Worm (Caenorhabditis elegans): Measurements from ENCODE around the gene srh-11.

The srh-11 gene

DNA sequence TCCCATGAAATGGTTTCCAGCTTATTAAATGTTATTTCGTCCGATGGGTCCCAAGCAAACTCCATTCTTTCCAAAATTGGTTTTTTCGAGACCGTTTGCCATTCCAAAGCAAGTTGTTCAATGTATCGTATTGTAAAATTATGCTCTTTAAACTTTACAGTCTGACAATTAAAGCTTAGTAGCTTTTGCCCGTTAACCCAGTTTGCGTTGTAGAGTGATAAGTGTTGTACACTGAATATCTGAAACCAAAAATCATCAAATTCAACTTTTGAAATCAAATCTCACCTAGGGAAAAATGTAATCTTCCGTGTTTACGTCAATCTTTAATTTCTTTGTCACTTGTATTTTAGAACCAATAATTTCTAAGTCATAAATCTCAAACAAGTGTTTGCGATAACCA lies 21.5 kb downstream of the srh-11 start:
- TF ChIP-seq xnd-1 (tag; optimal IDR thresholded peaks at IDR 0.05): no peak
- TF ChIP-seq lin-26 (GFP tag; IDR thresholded peaks at IDR 0.05): no peak
- TF ChIP-seq T07F8.4 (tag; optimal IDR thresholded peaks at IDR 0.05): no peak

DNA sequence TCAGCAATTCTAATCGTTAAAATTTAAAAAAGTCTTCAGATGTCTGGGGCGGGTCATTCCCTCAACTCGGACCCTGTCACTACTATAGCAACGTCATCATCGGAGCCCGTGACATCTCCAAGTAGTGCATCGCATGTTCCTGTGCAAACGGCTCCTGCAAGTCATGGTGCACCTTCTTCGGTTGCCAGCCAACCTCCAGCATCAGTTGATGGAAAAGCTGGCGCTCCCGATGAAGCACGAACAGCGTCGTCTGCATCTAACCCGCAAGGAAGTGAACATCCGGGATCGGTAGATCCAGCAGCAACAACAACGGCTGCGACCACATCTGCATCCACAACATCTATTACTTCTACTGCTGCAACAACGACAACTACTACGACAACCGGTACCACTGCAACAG lies 24.3 kb downstream of the srh-11 start, which contains the start of gene R09F10.3:
TSS of gene R09F10.3 (plus strand) at position 40 of the 400 bp plus-strand sequence.
- TF ChIP-seq hlh-12 (tag; optimal IDR thresholded peaks at IDR 0.05) (no peak), hmg-20 (GFP tag; IDR thresholded peaks at IDR 0.05) (no peak), sea-2 (GFP tag; IDR thresholded peaks at IDR 0.05) (peak; percentile 14; the same call in 1 of the 2 replicates), zfh-2 (GFP tag; conservative IDR thresholded peaks at IDR 0.05) (peak; percentile 65), snpc-1.1 (tag; optimal IDR thresholded peaks at IDR 0.05; ENCODE audit: insufficient read depth) (no peak), ztf-6 (GFP tag; IDR thresholded peaks at IDR 0.05) (no peak), dpl-1 (GFP tag; optimal IDR thresholded peaks at IDR 0.05) (no peak), nfya-1 (tag; optimal IDR thresholded peaks at IDR 0.05; ENCODE audit: borderline replicate concordance, insufficient read depth) (no peak)

DNA sequence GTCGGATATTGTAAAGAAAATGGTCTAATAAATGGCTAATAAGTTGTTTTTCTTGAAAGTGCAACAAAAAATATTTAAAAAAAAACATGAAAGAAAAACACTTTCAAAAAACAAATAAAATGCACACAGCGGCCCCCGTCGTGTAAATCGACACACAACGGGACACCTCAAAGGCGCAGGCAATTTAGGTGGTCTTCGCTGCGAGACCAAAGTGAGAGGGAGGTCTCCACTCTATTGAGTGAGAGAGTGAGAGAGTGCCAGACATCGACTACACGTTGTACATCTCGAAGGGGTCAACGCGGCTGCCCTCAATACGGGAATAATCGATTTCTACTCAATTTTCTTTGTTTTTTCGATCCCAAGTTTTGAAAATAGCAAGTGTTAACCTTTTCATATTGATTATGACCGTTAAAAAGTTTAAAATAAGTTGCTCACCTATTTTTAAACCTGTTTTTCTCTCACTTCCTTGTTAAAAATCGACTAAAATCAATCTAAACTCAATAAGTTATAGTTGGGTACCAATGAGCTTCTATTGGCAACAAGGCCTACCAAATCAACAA lies 32.0 kb downstream of the srh-11 start, which contains the start of gene sec-16A.2:
TSS of gene sec-16A.2 (plus strand) at position 510 of the 560 bp plus-strand sequence.
- TF ChIP-seq F10E7.11 (tag; optimal IDR thresholded peaks at IDR 0.05): no peak
- no peak for TF ChIP-seq xnd-1 (tag; optimal IDR thresholded peaks at IDR 0.05)
- TF ChIP-seq rpc-1 (optimal IDR thresholded peaks at IDR 0.05): no peak
- TF ChIP-seq rpc-1 (tag; optimal IDR thresholded peaks at IDR 0.05): no peak
- TF ChIP-seq K12H6.12 (tag; optimal IDR thresholded peaks at IDR 0.05): peak; percentile 18
- TF ChIP-seq hmg-1.2 (GFP tag; IDR thresholded peaks at IDR 0.05): peak; percentile 33; the same call in 1 of the 2 replicates
- no peak for TF ChIP-seq ama-1 (optimal IDR thresholded peaks at IDR 0.05)
- no peak for TF ChIP-seq ama-1 (GFP tag; optimal IDR thresholded peaks at IDR 0.05)
- TF ChIP-seq F33H1.4 (GFP tag; IDR thresholded peaks at IDR 0.05): peak; percentile 68
- TF ChIP-seq snpc-4 (GFP tag; optimal IDR thresholded peaks at IDR 0.05): no peak
- peak in 1 of 4 experiments; percentile 61 for TF ChIP-seq snpc-4 (tag; optimal IDR thresholded peaks at IDR 0.05)
- TF ChIP-seq cebp-1 (GFP tag; IDR thresholded peaks at IDR 0.05): no peak
- TF ChIP-seq cebp-1 (tag; optimal IDR thresholded peaks at IDR 0.05): peak; percentile 13
- TF ChIP-seq lin-35 (GFP tag; optimal IDR thresholded peaks at IDR 0.05): peak in 1 of 3 experiments; percentile 28
- TF ChIP-seq zfh-2 (GFP tag; conservative IDR thresholded peaks at IDR 0.05): peak; percentile 87
- TF ChIP-seq ceh-27 (GFP tag; optimal IDR thresholded peaks at IDR 0.05): peak; percentile 62
- peak; percentile 48 for TF ChIP-seq ZK185.1 (tag; optimal IDR thresholded peaks at IDR 0.05; ENCODE audit: poor library complexity, severe bottlenecking)
- TF ChIP-seq dox-1 (GFP tag; IDR thresholded peaks at IDR 0.05): peak; percentile 60; the same call in 1 of the 2 replicates
- peak; percentile 5 to 58 for TF ChIP-seq let-607 (tag; optimal IDR thresholded peaks at IDR 0.05)
- peak; percentile 46 for TF ChIP-seq lin-40 (tag; optimal IDR thresholded peaks at IDR 0.05)
- peak; percentile 54 for TF ChIP-seq attf-5 (GFP tag; optimal IDR thresholded peaks at IDR 0.05)
- TF ChIP-seq nhr-80 (tag; optimal IDR thresholded peaks at IDR 0.05): peak; percentile 78

DNA sequence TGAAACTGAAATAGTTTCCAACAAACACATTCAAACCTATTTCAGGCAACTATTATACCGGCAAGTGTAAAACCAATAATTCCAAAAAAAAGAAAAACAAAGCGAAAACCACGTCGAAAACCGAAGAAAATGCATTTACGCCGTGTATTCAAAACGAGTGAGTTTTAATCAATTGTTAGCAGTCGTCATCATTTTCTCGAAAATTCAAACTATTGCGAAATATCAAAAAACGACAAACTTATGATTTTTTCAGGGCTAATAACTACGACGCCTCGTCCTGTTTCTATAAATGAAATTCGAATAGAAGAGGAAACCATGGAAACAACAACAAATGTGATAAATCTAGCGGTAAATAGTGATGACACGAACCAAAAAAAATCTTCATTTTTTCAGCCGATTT lies 32.7 kb downstream of the srh-11 start:
- peak; percentile 91 for TF ChIP-seq cebp-1 (GFP tag; IDR thresholded peaks at IDR 0.05)
- peak; percentile 97 for TF ChIP-seq cebp-1 (tag; optimal IDR thresholded peaks at IDR 0.05)
- no peak for TF ChIP-seq somi-1 (GFP tag; optimal IDR thresholded peaks at IDR 0.05)
